Fruit fly (Drosophila melanogaster) whole organism, embryonic: ENCODE data around the gene CG12075.

Experiments used
- B-H2 ChIP-seq: fragments of 200-800 bp; sonication (Bioruptor generic); optimal IDR thresholded peaks from 2 replicates; lab custom pipeline; 2018; ENCODE audit warnings: missing biosample characterization, mild to moderate bottlenecking, missing genetic modification characterization
- Blimp-1 ChIP-seq: fragments of 200-800 bp; sonication (Bioruptor generic); optimal IDR thresholded peaks from 3 replicates; lab custom pipeline; 2018; ENCODE audit warnings: missing biosample characterization, missing genetic modification characterization, mild to moderate bottlenecking, moderate library complexity, missing genetic modification reagents
- BtbVII ChIP-seq: fragments of 200-800 bp; sonication (Bioruptor generic); optimal IDR thresholded peaks from 3 replicates; lab custom pipeline; 2017; ENCODE audit warnings: missing biosample characterization, mild to moderate bottlenecking, missing genetic modification characterization
- CG10979 ChIP-seq: fragments of 200-800 bp; sonication (Bioruptor generic); optimal IDR thresholded peaks from 2 replicates; lab custom pipeline; 2018; ENCODE audit warnings: missing biosample characterization, mild to moderate bottlenecking, missing genetic modification characterization, moderate library complexity
- CG11398 ChIP-seq: fragments of 200-800 bp; sonication (Bioruptor generic); optimal IDR thresholded peaks from 2 replicates; lab custom pipeline; 2016; ENCODE audit warnings: missing biosample characterization, missing genetic modification characterization
- CG11456 ChIP-seq: fragments of 200-800 bp; sonication (Bioruptor generic); IDR thresholded peaks from 3 replicates; pipeline ENCODE4 v1.3.6; 2022; ENCODE audit warnings: missing biosample characterization, missing genetic modification characterization
- CG12219 ChIP-seq: fragments of 200-800 bp; sonication (Bioruptor generic); optimal IDR thresholded peaks from 3 replicates; lab custom pipeline; 2018; ENCODE audit warnings: missing biosample characterization, mild to moderate bottlenecking, missing genetic modification characterization
- CG12769 ChIP-seq: fragments of 200-800 bp; sonication (Bioruptor generic); optimal IDR thresholded peaks from 2 replicates; lab custom pipeline; 2019; ENCODE audit warnings: missing biosample characterization, mild to moderate bottlenecking, missing genetic modification characterization, moderate library complexity
- CG12942 ChIP-seq: fragments of 200-800 bp; sonication (Bioruptor generic); optimal IDR thresholded peaks from 3 replicates; lab custom pipeline; 2016; ENCODE audit warnings: missing biosample characterization, missing genetic modification characterization
- CG13894 ChIP-seq: fragments of 200-800 bp; sonication (Bioruptor generic); optimal IDR thresholded peaks from 3 replicates; lab custom pipeline; 2018; ENCODE audit warnings: missing biosample characterization, mild to moderate bottlenecking, missing genetic modification characterization, moderate library complexity
- CG15073 ChIP-seq: fragments of 200-800 bp; sonication (Bioruptor generic); optimal IDR thresholded peaks from 2 replicates; lab custom pipeline; 2016; ENCODE audit warnings: missing biosample characterization, missing genetic modification characterization
- CG15696 ChIP-seq: fragments of 200-800 bp; sonication (Bioruptor generic); optimal IDR thresholded peaks from 2 replicates; lab custom pipeline; 2019; ENCODE audit warnings: missing biosample characterization, mild to moderate bottlenecking, missing genetic modification characterization, moderate library complexity
- CG17361 ChIP-seq: fragments of 200-800 bp; sonication (Bioruptor generic); IDR thresholded peaks from 3 replicates; pipeline ENCODE4 v1.3.6; 2022; ENCODE audit warnings: missing biosample characterization, missing genetic modification characterization
- CG17802 ChIP-seq: fragments of 200-800 bp; sonication (Bioruptor generic); optimal IDR thresholded peaks from 2 replicates; lab custom pipeline; 2018; ENCODE audit warnings: missing biosample characterization, mild to moderate bottlenecking, missing genetic modification characterization, moderate library complexity
- CG31365 ChIP-seq: fragments of 200-800 bp; sonication (Bioruptor generic); optimal IDR thresholded peaks from 2 replicates; lab custom pipeline; 2018; ENCODE audit warnings: missing biosample characterization, mild to moderate bottlenecking, missing genetic modification characterization
- CG3407 ChIP-seq: fragments of 200-800 bp; sonication (Bioruptor generic); optimal IDR thresholded peaks from 2 replicates; lab custom pipeline; 2018; ENCODE audit warnings: missing biosample characterization, mild to moderate bottlenecking, missing genetic modification characterization
- CG34224 ChIP-seq: fragments of 200-800 bp; sonication (Bioruptor generic); IDR thresholded peaks from 3 replicates; pipeline ENCODE4 v1.3.6; 2022; ENCODE audit warnings: missing biosample characterization, missing genetic modification characterization; ENCODE audit not compliant: partially characterized antibody
- CG6175 ChIP-seq: fragments of 200-800 bp; sonication (Bioruptor generic); IDR thresholded peaks from 3 replicates; pipeline ENCODE4 v1.3.6; 2022; ENCODE audit warnings: missing biosample characterization, missing genetic modification characterization
- CG7357 ChIP-seq: fragments of 200-800 bp; sonication (Bioruptor generic); IDR thresholded peaks from 3 replicates; pipeline ENCODE4 v1.3.6; 2022; ENCODE audit warnings: missing biosample characterization, missing genetic modification characterization
- CG9727 ChIP-seq: fragments of 200-800 bp; sonication (Bioruptor generic); optimal IDR thresholded peaks from 3 replicates; lab custom pipeline; 2017; ENCODE audit warnings: missing biosample characterization, mild to moderate bottlenecking, missing genetic modification characterization
- CG9932 ChIP-seq: fragments of 200-800 bp; sonication (Bioruptor generic); IDR thresholded peaks from 2 replicates; pipeline ENCODE4 v1.3.6; 2022; ENCODE audit warnings: missing biosample characterization, missing genetic modification characterization
- CkIIα-i1 ChIP-seq: fragments of 200-800 bp; sonication (Bioruptor generic); IDR thresholded peaks from 2 replicates; pipeline ENCODE4 v1.3.6; 2022; ENCODE audit warnings: missing biosample characterization, missing genetic modification characterization
- CoRest ChIP-seq: fragments of 200-800 bp; sonication (Bioruptor generic); optimal IDR thresholded peaks from 3 replicates; lab custom pipeline; 2018; ENCODE audit warnings: missing biosample characterization, mild to moderate bottlenecking, missing genetic modification characterization, moderate library complexity
- D ChIP-seq, 2 experiments: fragments of 200-800 bp in 1 of 2; fragments of >200 bp in 1 of 2; sonication (Bioruptor generic) in 1 of 2; optimal IDR thresholded peaks; 2 replicates in 1 of 2; 3 replicates in 1 of 2; lab custom pipeline; 2017; ENCODE audit warnings: mild to moderate bottlenecking in 1 of 2, missing biosample characterization in 1 of 2, missing genetic modification characterization in 1 of 2, missing genetic modification reagents in 1 of 2
- Doc3 ChIP-seq: fragments of 200-800 bp; sonication (Bioruptor generic); IDR thresholded peaks from 3 replicates; pipeline ENCODE4 v1.3.6; 2022; ENCODE audit warnings: missing biosample characterization, missing genetic modification characterization; ENCODE audit not compliant: partially characterized antibody
- Ets97D ChIP-seq: fragments of 200-800 bp; sonication (Bioruptor generic); optimal IDR thresholded peaks from 3 replicates; lab custom pipeline; 2016; ENCODE audit warnings: missing biosample characterization, missing genetic modification characterization
- H15 ChIP-seq: fragments of 200-800 bp; sonication (Bioruptor generic); IDR thresholded peaks from 3 replicates; pipeline ENCODE4 v1.3.6; 2022; ENCODE audit warnings: missing biosample characterization, missing genetic modification characterization
- HHEX ChIP-seq: fragments of 200-800 bp; sonication (Bioruptor generic); optimal IDR thresholded peaks from 3 replicates; lab custom pipeline; 2017; ENCODE audit warnings: missing biosample characterization, mild to moderate bottlenecking, missing genetic modification characterization, missing genetic modification reagents
- Hr51 ChIP-seq, 2 experiments: fragments of 200-800 bp; sonication (Bioruptor generic); optimal IDR thresholded peaks; 2 replicates in 1 of 2; 3 replicates in 1 of 2; lab custom pipeline; 2016 to 2018; ENCODE audit warnings: missing biosample characterization in 2 of 2, missing genetic modification characterization in 2 of 2, mild to moderate bottlenecking in 1 of 2, moderate library complexity in 1 of 2
- Nf-YC ChIP-seq: fragments of 200-800 bp; optimal IDR thresholded peaks from 3 replicates; lab custom pipeline; 2019; ENCODE audit warnings: missing biosample characterization, mild to moderate bottlenecking, missing genetic modification characterization, moderate library complexity
- Oli ChIP-seq: fragments of 200-800 bp; sonication (Bioruptor generic); optimal IDR thresholded peaks from 2 replicates; lab custom pipeline; 2018; ENCODE audit warnings: missing biosample characterization, mild to moderate bottlenecking, missing genetic modification characterization, moderate library complexity
- Ravus ChIP-seq: fragments of 200-800 bp; sonication (Bioruptor generic); IDR thresholded peaks from 2 replicates; pipeline ENCODE4 v1.3.6; 2022; ENCODE audit warnings: missing biosample characterization, missing genetic modification characterization
- Rfx ChIP-seq: fragments of 200-800 bp; sonication (Bioruptor generic); IDR thresholded peaks from 2 replicates; pipeline ENCODE4 v1.3.6; 2022; ENCODE audit warnings: missing biosample characterization, missing genetic modification characterization
- Scr ChIP-seq: fragments of 200-800 bp; sonication (Bioruptor generic); IDR thresholded peaks from 2 replicates; pipeline ENCODE4 v1.3.6; 2022; ENCODE audit warnings: missing biosample characterization, missing genetic modification characterization; ENCODE audit not compliant: partially characterized antibody
- Xrp1 ChIP-seq: fragments of 200-800 bp; sonication (Bioruptor generic); IDR thresholded peaks from 2 replicates; pipeline ENCODE4 v1.3.6; 2022; ENCODE audit warnings: missing biosample characterization, missing genetic modification characterization
- dmrt11E ChIP-seq: fragments of 200-800 bp; sonication (Bioruptor generic); optimal IDR thresholded peaks from 3 replicates; lab custom pipeline; 2018; ENCODE audit warnings: missing biosample characterization, mild to moderate bottlenecking, missing genetic modification characterization, moderate library complexity
- dmrt99B ChIP-seq: fragments of 200-800 bp; sonication (Bioruptor generic); optimal IDR thresholded peaks from 2 replicates; lab custom pipeline; 2018; ENCODE audit warnings: missing biosample characterization, mild to moderate bottlenecking, missing genetic modification characterization, moderate library complexity
- dpn ChIP-seq, 2 experiments: fragments of 200-800 bp; sonication (Bioruptor generic); optimal IDR thresholded peaks; 3 replicates each; lab custom pipeline; 2016; ENCODE audit warnings: missing biosample characterization in 2 of 2, missing genetic modification characterization in 2 of 2
- eve ChIP-seq, 2 experiments: fragments of >200 bp; optimal IDR thresholded peaks; 2 replicates each; lab custom pipeline; 2017; ENCODE audit warnings: missing biosample characterization in 2 of 2, missing genetic modification characterization in 2 of 2
- grau ChIP-seq: fragments of 200-800 bp; optimal IDR thresholded peaks from 3 replicates; lab custom pipeline; 2019; ENCODE audit warnings: missing biosample characterization, mild to moderate bottlenecking, missing genetic modification characterization, moderate library complexity
- hkb ChIP-seq, 2 experiments: fragments of 200-800 bp in 1 of 2; fragments of >200 bp in 1 of 2; sonication (Bioruptor generic) in 1 of 2; IDR thresholded peaks in 1 of 2; optimal IDR thresholded peaks in 1 of 2; 2 replicates each; pipeline versions ENCODE4 v1.3.6 to Lab custom; 2017 to 2022; ENCODE audit warnings: missing biosample characterization in 1 of 2, missing genetic modification characterization in 1 of 2
- ken ChIP-seq: fragments of 200-800 bp; sonication (Bioruptor generic); IDR thresholded peaks from 3 replicates; pipeline ENCODE4 v1.3.6; 2022; ENCODE audit warnings: missing biosample characterization, missing genetic modification characterization
- maf-S ChIP-seq: fragments of 200-800 bp; sonication (Bioruptor generic); optimal IDR thresholded peaks from 2 replicates; lab custom pipeline; 2016; ENCODE audit warnings: missing biosample characterization, missing genetic modification characterization
- onecut ChIP-seq: fragments of 200-800 bp; sonication (Bioruptor generic); IDR thresholded peaks from 2 replicates; pipeline ENCODE4 v1.3.6; 2022; ENCODE audit warnings: missing biosample characterization, missing genetic modification characterization
- run ChIP-seq: fragments of 200-800 bp; sonication (Bioruptor generic); optimal IDR thresholded peaks from 3 replicates; lab custom pipeline; 2018; ENCODE audit warnings: missing biosample characterization, mild to moderate bottlenecking, missing genetic modification characterization
- sd ChIP-seq: fragments of 200-800 bp; sonication (Bioruptor generic); optimal IDR thresholded peaks from 3 replicates; lab custom pipeline; 2018; ENCODE audit warnings: missing biosample characterization, mild to moderate bottlenecking, missing genetic modification characterization, moderate library complexity
- sens ChIP-seq: fragments of 200-800 bp; sonication (Bioruptor generic); peaks from one replicate; lab custom pipeline; 2016; ENCODE audit warnings: missing biosample characterization, missing genetic modification characterization
- sima ChIP-seq: fragments of 200-800 bp; sonication (Bioruptor generic); optimal IDR thresholded peaks from 2 replicates; lab custom pipeline; 2016; ENCODE audit warnings: missing biosample characterization, missing genetic modification characterization
- sqz ChIP-seq: fragments of 200-800 bp; sonication (Bioruptor generic); optimal IDR thresholded peaks from 3 replicates; lab custom pipeline; 2018; ENCODE audit warnings: missing biosample characterization, mild to moderate bottlenecking, missing genetic modification characterization
- zfh1 ChIP-seq: fragments of 200-800 bp; sonication (Bioruptor generic); IDR thresholded peaks from 3 replicates; pipeline ENCODE4 v1.3.6; 2022; ENCODE audit warnings: missing biosample characterization, missing genetic modification characterization

CG12075 gene

dm6 chrX:8830087-8830486, 8.0 kb upstream of the CG12075 start (continued):
- TF ChIP-seq Blimp-1 (GFP tag; lab: Kevin White, UChicago) (no peak), Oli (tag; lab: Kevin White, UChicago) (no peak), D (optimal IDR thresholded peaks at IDR 0.05; lab: Kevin White, UChicago) (no peak), D (GFP tag; optimal IDR thresholded peaks at IDR 0.05; lab: Kevin White, UChicago) (no peak), CG9932 (peak; percentile 48), Xrp1 (peak; percentile 75), H15 (GFP tag; lab: Robert Waterston, UW) (no peak), CkIIα-i1 (no peak), dpn (GFP tag; optimal IDR thresholded peaks at IDR 0.05; lab: Kevin White, UChicago) (no peak), Ravus (GFP tag; lab: Robert Waterston, UW) (no peak), CG3407 (GFP tag; lab: Kevin White, UChicago) (no peak), CG12942 (GFP tag; lab: Kevin White, UChicago) (no peak), HHEX (no peak), CG15073 (GFP tag; lab: Kevin White, UChicago) (no peak), Ets97D (GFP tag; lab: Kevin White, UChicago) (no peak), Hr51 (GFP tag; optimal IDR thresholded peaks at IDR 0.05; lab: Kevin White, UChicago) (peak in 1 of 2 experiments; percentile 26), CoRest (tag; lab: Kevin White, UChicago) (peak; percentile 15), sqz (no peak), onecut (GFP tag; lab: Robert Waterston, UW) (peak; percentile 32; the same call in 1 of the 2 replicates), Scr (no peak), sd (tag; lab: Kevin White, UChicago) (no peak), B-H2 (GFP tag; lab: Kevin White, UChicago) (no peak), eve (GFP tag; optimal IDR thresholded peaks at IDR 0.05; lab: Kevin White, UChicago) (no peak), maf-S (GFP tag; lab: Kevin White, UChicago) (no peak), CG34224 (GFP tag; lab: Robert Waterston, UW) (no peak), CG9727 (peak; percentile 65), sima (GFP tag; lab: Kevin White, UChicago) (no peak), zfh1 (GFP tag; lab: Robert Waterston, UW) (peak; percentile 72), sens (GFP tag; lab: Kevin White, UChicago) (peak; percentile 67), CG17802 (tag; lab: Kevin White, UChicago) (no peak), dmrt11E (peak; percentile 49), Doc3 (GFP tag; lab: Robert Waterston, UW) (no peak), CG11456 (GFP tag; lab: Robert Waterston, UW) (no peak), Rfx (GFP tag; lab: Robert Waterston, UW) (peak; percentile 57; the same call in 1 of the 2 replicates), CG10979 (peak; percentile 48), Nf-YC (tag; lab: Kevin White, UChicago) (peak; percentile 13), CG12769 (tag; lab: Kevin White, UChicago) (peak; percentile 2), BtbVII (GFP tag; lab: Kevin White, UChicago) (no peak), CG17361 (GFP tag; lab: Robert Waterston, UW) (0 out of 3 replicates have a peak, but pooled peaks have one; percentile 13), hkb (optimal IDR thresholded peaks at IDR 0.05; lab: Kevin White, UChicago) (no peak), hkb (GFP tag; IDR thresholded peaks at IDR 0.05; lab: Robert Waterston, UW) (peak; percentile 45), CG15696 (tag; lab: Kevin White, UChicago) (peak; percentile 76), dmrt99B (tag; lab: Kevin White, UChicago) (peak; percentile 12), run (tag; lab: Kevin White, UChicago) (no peak), ken (GFP tag; lab: Robert Waterston, UW) (no peak), CG13894 (no peak), CG31365 (tag; lab: Kevin White, UChicago) (no peak), CG11398 (GFP tag; lab: Kevin White, UChicago) (no peak), grau (tag; lab: Kevin White, UChicago) (peak; percentile 15), CG6175 (GFP tag; lab: Robert Waterston, UW) (no peak), CG12219 (GFP tag; lab: Kevin White, UChicago) (no peak), CG7357 (GFP tag; lab: Robert Waterston, UW) (0 out of 3 replicates have a peak, but pooled peaks have one; percentile 20)
